Fruit fly (Drosophila melanogaster) whole organism, wandering third instar larva: ENCODE measurements around the gene Ugt37A1.
A peak's percentile ranks its signal among the peaks of the same experiment; 100 is the strongest.

ENCODE experiments used
- CG9705 ChIP-seq: fragments of 200-800 bp; sonication (Bioruptor generic); optimal IDR thresholded peaks from 2 replicates; lab custom pipeline; 2018; ENCODE audit warnings: missing biosample characterization, mild to moderate bottlenecking, missing genetic modification characterization
- Dfd ChIP-seq: fragments of >200 bp; optimal IDR thresholded peaks from 2 replicates; lab custom pipeline; 2017; ENCODE audit warnings: missing biosample characterization, missing genetic modification characterization
- HLH106 ChIP-seq: fragments of 200-800 bp; optimal IDR thresholded peaks from 3 replicates; lab custom pipeline; 2019; ENCODE audit warnings: missing biosample characterization, mild to moderate bottlenecking, missing genetic modification characterization, moderate library complexity
- Hnf4 ChIP-seq: fragments of 200-800 bp; sonication (Bioruptor generic); optimal IDR thresholded peaks from 2 replicates; lab custom pipeline; 2016; ENCODE audit warnings: missing biosample characterization, mild to moderate bottlenecking, missing genetic modification characterization
- Hr78 ChIP-seq: fragments of >200 bp; optimal IDR thresholded peaks from 2 replicates; lab custom pipeline; 2017; ENCODE audit warnings: missing biosample characterization, missing genetic modification characterization
- Myc ChIP-seq: fragments of >200 bp; optimal IDR thresholded peaks from 2 replicates; lab custom pipeline; 2017
- N ChIP-seq: fragments of >200 bp; optimal IDR thresholded peaks from 2 replicates; lab custom pipeline; 2018; ENCODE audit warnings: missing biosample characterization, missing external identifiers, missing genetic modification characterization
- Rel ChIP-seq, 2 experiments: fragments of 200-800 bp; sonication (Bioruptor generic) in 1 of 2; optimal IDR thresholded peaks; 2 replicates in 1 of 2; 3 replicates in 1 of 2; lab custom pipeline; 2016 to 2019; ENCODE audit warnings: mild to moderate bottlenecking in 2 of 2, missing biosample characterization in 2 of 2, missing genetic modification characterization in 2 of 2, moderate library complexity in 1 of 2
- Sp1 ChIP-seq: fragments of 200-800 bp; sonication (Bioruptor generic); optimal IDR thresholded peaks from 3 replicates; lab custom pipeline; 2019; ENCODE audit warnings: missing biosample characterization, mild to moderate bottlenecking, missing genetic modification characterization, moderate library complexity
- Vsx2 ChIP-seq: fragments of 200-300, 225-300 bp; sonication (Bioruptor generic); optimal IDR thresholded peaks from 2 replicates; lab custom pipeline; 2018; ENCODE audit warnings: missing biosample characterization, missing genetic modification characterization; ENCODE audit not compliant: partially characterized antibody
- br ChIP-seq: fragments of 200-800 bp; sonication (Bioruptor generic); optimal IDR thresholded peaks from 2 replicates; lab custom pipeline; 2016; ENCODE audit warnings: missing biosample characterization, missing genetic modification characterization
- brk ChIP-seq: fragments of 200-800 bp; sonication (Bioruptor generic); optimal IDR thresholded peaks from 2 replicates; lab custom pipeline; 2016; ENCODE audit warnings: missing biosample characterization, mild to moderate bottlenecking, missing genetic modification characterization
- dmrt93B ChIP-seq: fragments of 200-800 bp; sonication (Bioruptor generic); optimal IDR thresholded peaks from 2 replicates; lab custom pipeline; 2018; ENCODE audit warnings: missing biosample characterization, mild to moderate bottlenecking, missing genetic modification characterization
- foxo ChIP-seq, 2 experiments: fragments of 200-800 bp; sonication (Bioruptor generic); optimal IDR thresholded peaks; 2 replicates in 1 of 2; 3 replicates in 1 of 2; lab custom pipeline; 2016 to 2017; ENCODE audit warnings: missing biosample characterization in 2 of 2, missing genetic modification characterization in 2 of 2
- fru ChIP-seq: fragments of 200-800 bp; sonication (Bioruptor generic); optimal IDR thresholded peaks from 3 replicates; lab custom pipeline; 2016; ENCODE audit warnings: missing biosample characterization, mild to moderate bottlenecking, missing genetic modification characterization
- h ChIP-seq: fragments of 200-800 bp; sonication (Bioruptor generic); optimal IDR thresholded peaks from 3 replicates; lab custom pipeline; 2016; ENCODE audit warnings: missing biosample characterization, mild to moderate bottlenecking, missing genetic modification characterization
- jim ChIP-seq: fragments of 175-275, 200-325 bp; sonication (Bioruptor generic); optimal IDR thresholded peaks from 2 replicates; lab custom pipeline; 2016; ENCODE audit warnings: missing biosample characterization, mild to moderate bottlenecking, missing genetic modification characterization
- pan ChIP-seq: fragments of >200 bp; optimal IDR thresholded peaks from 2 replicates; lab custom pipeline; 2017
- psq ChIP-seq: fragments of 200-800 bp; sonication (Bioruptor generic); optimal IDR thresholded peaks from 3 replicates; lab custom pipeline; 2017; ENCODE audit warnings: missing biosample characterization, mild to moderate bottlenecking, missing genetic modification characterization, moderate library complexity
- rgr ChIP-seq: fragments of 200-800 bp; sonication (Bioruptor generic); optimal IDR thresholded peaks from 3 replicates; lab custom pipeline; 2016; ENCODE audit warnings: missing biosample characterization, mild to moderate bottlenecking, missing genetic modification characterization
- sage ChIP-seq: fragments of 200-800 bp; sonication (Bioruptor generic); optimal IDR thresholded peaks from 2 replicates; lab custom pipeline; 2016; ENCODE audit warnings: missing biosample characterization, mild to moderate bottlenecking, missing genetic modification characterization
- tai ChIP-seq: sonication (Bioruptor generic); optimal IDR thresholded peaks from 2 replicates; lab custom pipeline; 2016; ENCODE audit warnings: missing biosample characterization, missing genetic modification characterization
- usp ChIP-seq: fragments of >200 bp; optimal IDR thresholded peaks from 2 replicates; lab custom pipeline; 2017; ENCODE audit warnings: missing biosample characterization, missing genetic modification characterization
- woc ChIP-seq: sonication (Bioruptor generic); optimal IDR thresholded peaks from 2 replicates; lab custom pipeline; 2016; ENCODE audit warnings: missing biosample characterization, mild to moderate bottlenecking, missing genetic modification characterization

Gene Ugt37A1

DNA sequence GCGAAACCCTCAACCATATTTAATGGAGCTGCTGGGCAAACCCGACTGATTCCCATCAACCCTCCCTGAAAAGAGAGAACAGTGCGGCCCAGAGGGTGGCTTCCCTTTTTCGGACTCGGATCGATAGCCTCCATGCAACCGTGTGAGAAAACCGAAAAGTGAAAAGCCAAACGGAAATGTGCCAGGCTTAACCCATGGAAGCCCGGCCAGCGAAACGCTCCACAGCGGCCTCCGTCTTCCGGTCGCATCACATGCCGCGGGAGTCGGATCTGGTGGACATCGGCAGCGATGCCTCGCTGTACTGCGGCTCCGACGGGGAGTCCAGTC lies 31.9 kb downstream of the Ugt37A1 start:
- TF ChIP-seq brk (GFP tag; lab: Kevin White, UChicago) (no peak), h (GFP tag; lab: Kevin White, UChicago) (no peak)
- TF ChIP-seq, all 38 proteins: peak for 0

DNA sequence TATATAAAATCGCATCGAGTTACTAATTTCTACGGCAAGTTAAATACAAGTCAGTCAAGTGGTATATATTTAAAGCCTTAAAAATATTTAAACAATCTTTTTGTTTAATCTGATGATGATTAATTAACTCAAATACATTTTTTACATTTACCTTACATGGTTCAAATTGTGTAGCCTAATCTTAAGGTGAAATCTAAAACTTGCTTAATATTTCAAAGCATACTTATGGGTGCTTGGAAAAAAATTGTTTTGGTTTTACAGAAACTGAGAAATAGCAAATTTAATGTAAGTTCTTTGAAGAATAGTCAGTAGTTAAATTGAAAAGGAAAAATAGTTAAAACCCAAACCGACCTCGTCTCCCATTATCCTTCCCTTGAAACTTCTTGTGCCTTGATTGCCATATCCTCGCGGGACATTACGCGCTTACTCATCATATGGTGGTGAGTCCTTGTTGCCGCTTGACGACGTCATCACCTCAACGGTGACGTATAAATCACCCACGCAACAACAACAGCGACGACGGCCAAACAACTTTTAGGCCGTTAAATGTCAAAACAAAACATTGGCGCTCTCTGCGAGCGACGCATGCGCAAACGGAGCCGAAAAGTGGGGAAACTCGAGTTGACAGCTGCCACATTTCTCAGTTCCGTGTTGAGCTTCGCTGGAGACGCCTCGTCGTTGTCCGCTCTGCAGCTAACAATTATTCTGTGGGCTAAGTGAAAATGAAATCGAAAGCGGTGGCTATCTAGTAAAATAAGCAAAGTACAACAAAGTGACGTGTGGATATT lies 32.5 kb downstream of the Ugt37A1 start:
- TF ChIP-seq Vsx2 (GFP tag; lab: Kevin White, UChicago) (peak; percentile 68), psq (GFP tag; lab: Kevin White, UChicago) (no peak), brk (GFP tag; lab: Kevin White, UChicago) (no peak), Myc (peak; percentile 80)

DNA sequence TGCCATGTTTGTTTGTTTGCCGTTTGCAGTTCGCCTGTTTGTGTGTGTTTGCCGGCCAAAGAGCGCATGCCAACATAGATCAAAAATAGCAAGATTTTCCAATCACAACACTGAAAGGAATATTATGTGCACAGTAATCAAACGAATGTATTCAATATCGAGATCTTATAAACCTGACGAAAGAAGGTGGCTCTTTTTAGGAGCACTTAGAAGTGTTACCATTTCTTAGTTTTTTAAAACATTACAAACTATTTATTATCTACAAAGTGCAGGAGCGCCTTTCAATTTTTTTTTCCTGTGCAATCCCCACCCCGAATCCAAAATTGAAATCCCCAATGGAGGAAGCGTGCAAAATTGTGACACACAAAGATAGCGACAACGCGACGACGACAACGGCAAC lies 33.3 kb downstream of the Ugt37A1 start:
- TF ChIP-seq tai (GFP tag; lab: Kevin White, UChicago) (no peak), usp (GFP tag; lab: Kevin White, UChicago) (no peak), br (GFP tag; lab: Kevin White, UChicago) (no peak), brk (GFP tag; lab: Kevin White, UChicago) (no peak), foxo (GFP tag; optimal IDR thresholded peaks at IDR 0.05; lab: Kevin White, UChicago) (no peak), dmrt93B (no peak), Sp1 (no peak), Rel (GFP tag; optimal IDR thresholded peaks at IDR 0.05; lab: Kevin White, UChicago) (no peak), Rel (tag; optimal IDR thresholded peaks at IDR 0.05; lab: Kevin White, UChicago) (no peak), fru (GFP tag; lab: Kevin White, UChicago) (no peak), pan (lab: Kevin White, UChicago) (no peak)

DNA sequence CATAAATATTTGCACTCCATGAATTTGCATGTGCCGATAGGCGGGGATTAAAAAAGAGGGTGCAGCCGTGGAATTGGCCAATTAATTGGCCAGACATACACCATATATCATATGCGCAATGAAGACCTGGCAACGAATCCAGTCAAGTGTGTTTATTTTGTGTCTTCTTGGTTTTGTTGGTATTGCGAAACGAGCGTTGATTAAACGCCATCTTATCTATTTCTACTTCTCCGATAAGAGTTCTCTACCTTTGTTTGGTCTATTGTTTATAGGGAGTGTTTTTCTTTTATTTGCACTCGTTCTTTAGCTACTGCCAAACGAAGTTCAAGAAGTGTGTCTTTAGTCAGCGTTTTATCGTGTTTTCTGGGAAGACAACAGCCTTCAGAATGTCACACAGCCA lies 36.1 kb downstream of the Ugt37A1 start:
- peak; percentile 22 for TF ChIP-seq br (GFP tag; lab: Kevin White, UChicago)
- peak; percentile 42 for TF ChIP-seq h (GFP tag; lab: Kevin White, UChicago)
- no peak for TF ChIP-seq Dfd (GFP tag; lab: Kevin White, UChicago)
- no peak for TF ChIP-seq Rel (GFP tag; optimal IDR thresholded peaks at IDR 0.05; lab: Kevin White, UChicago)
- TF ChIP-seq Rel (tag; optimal IDR thresholded peaks at IDR 0.05; lab: Kevin White, UChicago): peak; percentile 29
- peak; percentile 19 for TF ChIP-seq Vsx2 (GFP tag; lab: Kevin White, UChicago)
- no peak for TF ChIP-seq fru (GFP tag; lab: Kevin White, UChicago)

DNA sequence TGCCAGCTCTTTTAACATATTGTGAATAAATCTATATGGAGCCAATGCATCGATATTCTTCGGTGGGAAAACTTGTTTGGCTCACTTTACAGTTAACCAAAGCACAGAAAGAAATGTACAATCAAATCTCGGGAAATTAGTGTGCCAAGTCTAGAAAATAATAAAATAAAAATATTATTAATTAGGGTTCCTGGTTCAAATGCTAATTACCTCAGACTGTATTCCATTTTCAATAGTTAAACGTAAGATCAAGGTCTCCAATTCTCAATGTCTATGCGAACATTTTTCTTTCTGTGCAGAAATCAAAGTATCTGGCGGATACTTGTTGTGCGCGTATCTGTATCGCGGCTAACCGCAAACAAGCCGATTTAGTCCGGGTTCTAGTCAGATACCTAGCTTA lies 39.0 kb downstream of the Ugt37A1 start:
- TF ChIP-seq jim (GFP tag; lab: Kevin White, UChicago) (no peak), psq (GFP tag; lab: Kevin White, UChicago) (no peak), sage (GFP tag; lab: Kevin White, UChicago) (no peak), CG9705 (no peak), foxo (GFP tag; optimal IDR thresholded peaks at IDR 0.05; lab: Kevin White, UChicago) (no peak), br (GFP tag; lab: Kevin White, UChicago) (no peak), HLH106 (tag; lab: Kevin White, UChicago) (no peak), woc (no peak), pan (lab: Kevin White, UChicago) (no peak)

DNA sequence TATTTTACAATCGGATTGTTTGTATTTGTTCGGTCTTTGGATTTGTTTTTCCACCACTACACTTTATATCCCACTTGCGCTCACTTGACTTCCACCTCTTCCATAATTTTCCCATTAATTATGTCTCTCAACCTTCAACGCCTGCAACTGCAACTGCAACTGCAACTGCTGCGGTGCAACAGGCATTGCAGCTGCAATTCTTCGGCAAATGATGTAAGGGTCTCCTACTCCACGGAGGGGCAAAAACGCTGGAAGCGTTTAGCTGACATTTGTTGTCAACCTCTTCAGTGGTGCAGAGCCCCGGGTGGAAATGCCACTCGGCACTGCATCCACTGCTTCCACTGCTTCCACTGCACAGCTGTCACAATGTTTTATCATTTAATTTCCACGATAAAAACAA lies 40.9 kb downstream of the Ugt37A1 start:
- TF ChIP-seq Myc: no peak
- TF ChIP-seq Hr78 (GFP tag; lab: Kevin White, UChicago): no peak
- TF ChIP-seq rgr (GFP tag; lab: Kevin White, UChicago): no peak
- TF ChIP-seq tai (GFP tag; lab: Kevin White, UChicago): no peak
- TF ChIP-seq Hnf4: no peak
- TF ChIP-seq jim (GFP tag; lab: Kevin White, UChicago): no peak

DNA sequence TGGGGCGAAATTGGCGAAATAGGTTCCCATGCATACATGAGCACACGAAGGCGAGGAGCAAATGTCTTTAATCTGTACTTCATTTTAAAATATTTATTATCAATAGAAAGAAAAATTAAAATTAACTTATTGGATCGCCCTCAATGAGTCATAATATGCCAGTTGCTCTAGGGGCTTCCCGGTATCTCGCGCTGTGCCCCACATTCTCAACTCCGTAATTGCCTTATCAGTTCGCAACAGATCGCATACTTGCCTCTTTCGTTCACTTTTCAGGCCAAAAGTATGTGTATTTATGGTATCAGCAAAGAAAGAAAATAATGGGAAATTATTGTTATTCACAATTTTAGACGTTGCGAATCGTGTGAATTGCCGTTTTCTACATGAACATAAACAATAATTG lies 44.3 kb downstream of the Ugt37A1 start:
- TF ChIP-seq Rel (GFP tag; optimal IDR thresholded peaks at IDR 0.05; lab: Kevin White, UChicago) (no peak), Rel (tag; optimal IDR thresholded peaks at IDR 0.05; lab: Kevin White, UChicago) (peak; percentile 85), N (GFP tag; lab: Kevin White, UChicago) (no peak)
- TF ChIP-seq, all 38 proteins: peak for 1
